Worm (Caenorhabditis elegans) whole organism, young adult: ENCODE measurements around the gene ufd-1.

Experiments used
- D2030.7 ChIP-seq: fragments of 200-800 bp; sonication (Bioruptor generic); IDR thresholded peaks from 2 replicates; pipeline ENCODE4 v1.3.6; 2022; ENCODE audit warnings: missing genetic modification reagents, missing genetic modification characterization, missing compliant biosample characterization
- F52B5.7 ChIP-seq: sonication (generic microtip); optimal IDR thresholded peaks from 2 replicates; lab custom pipeline; 2016; ENCODE audit warnings: mild to moderate bottlenecking, missing genetic modification characterization, missing compliant biosample characterization
- aptf-2 ChIP-seq: fragments of 200-800 bp; sonication (Bioruptor generic); conservative IDR thresholded peaks from 2 replicates; pipeline ENCODE4 v1.3.6; 2022; ENCODE audit warnings: missing genetic modification reagents, missing genetic modification characterization, missing compliant biosample characterization
- dpl-1 ChIP-seq: fragments of 150-350 bp; optimal IDR thresholded peaks from 2 replicates; lab custom pipeline; 2014; ENCODE audit warnings: missing biosample characterization, missing genetic modification reagents, missing genetic modification characterization
- efl-1 ChIP-seq: fragments of 150-350 bp; optimal IDR thresholded peaks from 2 replicates; lab custom pipeline; 2014; ENCODE audit warnings: missing biosample characterization, missing genetic modification reagents, missing genetic modification characterization
- egl-44 ChIP-seq: fragments of 200-800 bp; sonication (Bioruptor generic); IDR thresholded peaks from 2 replicates; pipeline ENCODE4 v1.3.6; 2022; ENCODE audit warnings: missing genetic modification reagents, missing genetic modification characterization, missing compliant biosample characterization
- hlh-26 ChIP-seq: fragments of 200-800 bp; sonication (Bioruptor generic); conservative IDR thresholded peaks from 2 replicates; pipeline ENCODE4 v1.3.6; 2022; ENCODE audit warnings: missing genetic modification reagents, missing genetic modification characterization, missing compliant biosample characterization
- lir-1 ChIP-seq: fragments of 200-800 bp; sonication (Bioruptor generic); conservative IDR thresholded peaks from 2 replicates; pipeline ENCODE4 v1.3.6; 2022; ENCODE audit warnings: missing genetic modification reagents, missing genetic modification characterization, missing compliant biosample characterization
- nfya-1 ChIP-seq: sonication (generic microtip); optimal IDR thresholded peaks from 2 replicates; lab custom pipeline; 2017; ENCODE audit warnings: antibody characterized with exemption, missing compliant biosample characterization, missing genetic modification characterization, borderline replicate concordance; ENCODE audit not compliant: insufficient read depth
- nfyb-1 ChIP-seq: fragments of 200-800 bp; sonication (Bioruptor generic); IDR thresholded peaks from 2 replicates; pipeline ENCODE4 v1.3.6; 2022; ENCODE audit warnings: missing genetic modification reagents, missing genetic modification characterization, missing compliant biosample characterization
- sdz-38 ChIP-seq: sonication (generic microtip); optimal IDR thresholded peaks from 2 replicates; lab custom pipeline; 2016; ENCODE audit warnings: missing genotype, missing genetic modification characterization, missing compliant biosample characterization
- sea-2 ChIP-seq: fragments of 200-800 bp; sonication (Bioruptor generic); IDR thresholded peaks from 2 replicates; pipeline ENCODE4 v1.3.6; 2022; ENCODE audit warnings: missing genetic modification characterization, missing compliant biosample characterization
- snpc-1.1 ChIP-seq: sonication (generic microtip); optimal IDR thresholded peaks from 2 replicates; lab custom pipeline; 2017; ENCODE audit warnings: missing genetic modification characterization, mild to moderate bottlenecking, missing compliant biosample characterization, antibody characterized with exemption, moderate library complexity, missing genotype, missing genetic modification reagents; ENCODE audit not compliant: insufficient read depth
- unc-62 ChIP-seq: fragments of 150-350 bp; optimal IDR thresholded peaks from 2 replicates; lab custom pipeline; 2014; ENCODE audit warnings: missing biosample characterization, missing genetic modification reagents, missing genetic modification characterization

DNA sequence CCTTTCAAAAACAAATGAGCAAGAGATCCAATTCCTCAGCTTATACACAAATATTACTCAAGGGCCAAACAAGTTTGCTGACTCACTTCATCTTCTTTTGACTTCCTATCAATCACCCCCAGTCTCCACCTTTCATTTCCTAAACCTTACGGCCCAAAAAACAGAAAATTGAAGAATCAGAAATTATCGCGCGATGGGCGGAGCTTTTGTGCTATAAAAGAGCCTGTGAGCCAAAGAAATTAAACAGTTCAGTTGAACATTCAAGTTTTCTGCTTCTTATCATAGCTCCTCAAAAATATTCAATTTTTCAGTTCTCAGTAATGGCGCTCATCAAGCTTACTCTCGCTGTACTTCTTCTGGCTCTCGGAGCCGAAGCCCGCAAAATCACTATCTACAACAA is 49.1 kb upstream of the ufd-1 start, which contains the start of gene thn-1:
- no peak for TF ChIP-seq aptf-2
- no peak for TF ChIP-seq dpl-1 (GFP tag; lab: Kevin White, UChicago)
- TF ChIP-seq unc-62 (GFP tag; lab: Kevin White, UChicago), result no peak
- no peak for TF ChIP-seq efl-1
- TF ChIP-seq hlh-26, result no peak
- TF ChIP-seq nfyb-1 (GFP tag; lab: Robert Waterston, UW), result no peak
- no peak for TF ChIP-seq sdz-38 (tag; lab: Kevin White, UChicago)
- no peak for TF ChIP-seq egl-44 (GFP tag; lab: Robert Waterston, UW)
- no peak for TF ChIP-seq F52B5.7 (tag; lab: Kevin White, UChicago)
- no peak for TF ChIP-seq D2030.7
- TF ChIP-seq nfya-1 (tag; lab: Kevin White, UChicago), result no peak
- TF ChIP-seq sea-2 (GFP tag; lab: Robert Waterston, UW), result no peak
- no peak for TF ChIP-seq lir-1
- no peak for TF ChIP-seq snpc-1.1 (tag; lab: Kevin White, UChicago)
